Fruit fly (Drosophila melanogaster) Kc167 (cell line): ENCODE results near the gene CG31076.

Experiments used
- Myc ChIP-seq: fragments of >200 bp; optimal IDR thresholded peaks from 2 replicates; lab custom pipeline; 2017; ENCODE audit warnings: missing external identifiers
- Sin3A ChIP-seq: fragments of >200 bp; optimal IDR thresholded peaks from 2 replicates; lab custom pipeline; 2018; ENCODE audit warnings: missing external identifiers
- h ChIP-seq: fragments of >200 bp; optimal IDR thresholded peaks from 3 replicates; lab custom pipeline; 2018; ENCODE audit warnings: missing external identifiers
- insv ChIP-seq: fragments of >200 bp; optimal IDR thresholded peaks from 3 replicates; lab custom pipeline; 2018; ENCODE audit warnings: missing external identifiers
- psq ChIP-seq: fragments of >200 bp; optimal IDR thresholded peaks from 2 replicates; lab custom pipeline; 2017; ENCODE audit warnings: missing external identifiers
- ttk ChIP-seq: sonication (Bioruptor generic); optimal IDR thresholded peaks from 2 replicates; lab custom pipeline; 2017; ENCODE audit warnings: missing external identifiers

The CG31076 gene

dm6 chr3R:26994532-26994931 is 4.9 kb upstream of the CG31076 start, which contains the start of gene TwdlC:
TwdlC (plus strand) TSS chr3R:26994832.
- no peak for TF ChIP-seq insv (lab: Kevin White, UChicago)
- no peak for TF ChIP-seq h (lab: Kevin White, UChicago)
- no peak for TF ChIP-seq psq
- no peak for TF ChIP-seq ttk (lab: Kevin White, UChicago)
- no peak for TF ChIP-seq Sin3A (lab: Kevin White, UChicago)
- no peak for TF ChIP-seq Myc (lab: Kevin White, UChicago)

dm6 chr3R:26988412-26988981 is 1.2 kb downstream of the CG31076 start, which contains the start of gene CG31075:
CG31075 (minus strand) TSS chr3R:26988517.
- peak; percentile 54 for TF ChIP-seq psq
- TF ChIP-seq Myc (lab: Kevin White, UChicago): no peak

dm6 chr3R:26987455-26987854 is 2.2 kb downstream of the CG31076 start:
- no peak for TF ChIP-seq h (lab: Kevin White, UChicago)
- TF ChIP-seq psq: no peak
- no peak for TF ChIP-seq insv (lab: Kevin White, UChicago)
- TF ChIP-seq Myc (lab: Kevin White, UChicago): no peak
- no peak for TF ChIP-seq Sin3A (lab: Kevin White, UChicago)
- TF ChIP-seq ttk (lab: Kevin White, UChicago): no peak

- no peak for TF ChIP-seq h (lab: Kevin White, UChicago)
- no peak for TF ChIP-seq Myc (lab: Kevin White, UChicago)
- TF ChIP-seq insv (lab: Kevin White, UChicago): no peak
- TF ChIP-seq Sin3A (lab: Kevin White, UChicago): no peak
Measured at dm6 chr3R:26984437-26984836, 5.2 kb downstream of the CG31076 start.

dm6 chr3R:26982106-26982505 is 7.5 kb downstream of the CG31076 start:
- TF ChIP-seq ttk (lab: Kevin White, UChicago): no peak

- TF ChIP-seq Myc (lab: Kevin White, UChicago) (no peak), Sin3A (lab: Kevin White, UChicago) (no peak), ttk (lab: Kevin White, UChicago) (no peak), insv (lab: Kevin White, UChicago) (no peak), psq (no peak), h (lab: Kevin White, UChicago) (no peak)
Measured at dm6 chr3R:26980282-26980691, 9.4 kb downstream of the CG31076 start.

- TF ChIP-seq ttk (lab: Kevin White, UChicago) (no peak), insv (lab: Kevin White, UChicago) (no peak), Sin3A (lab: Kevin White, UChicago) (no peak), psq (no peak), Myc (lab: Kevin White, UChicago) (no peak), h (lab: Kevin White, UChicago) (no peak)
Measured at dm6 chr3R:26978241-26978640, 11.4 kb downstream of the CG31076 start, which contains the start of the genes CG14253 and CG46313. CG14253 (plus strand) TSS chr3R:26978541. CG46313 (plus strand) TSS chr3R:26978541.

dm6 chr3R:26969743-26970142 is 19.9 kb downstream of the CG31076 start:
- no peak for TF ChIP-seq ttk (lab: Kevin White, UChicago)
- no peak for TF ChIP-seq h (lab: Kevin White, UChicago)
- no peak for TF ChIP-seq Myc (lab: Kevin White, UChicago)
- no peak for TF ChIP-seq Sin3A (lab: Kevin White, UChicago)
- TF ChIP-seq psq: no peak
- TF ChIP-seq insv (lab: Kevin White, UChicago): no peak

- TF ChIP-seq psq (no peak), insv (lab: Kevin White, UChicago) (no peak), Sin3A (lab: Kevin White, UChicago) (no peak), Myc (lab: Kevin White, UChicago) (no peak), ttk (lab: Kevin White, UChicago) (no peak), h (lab: Kevin White, UChicago) (no peak)
Measured at dm6 chr3R:26968823-26969638, 20.6 kb downstream of the CG31076 start.

dm6 chr3R:26968313-26968605 is 21.4 kb downstream of the CG31076 start:
- no peak for TF ChIP-seq h (lab: Kevin White, UChicago)

dm6 chr3R:26967587-26968312 is 21.9 kb downstream of the CG31076 start:
- no peak for TF ChIP-seq h (lab: Kevin White, UChicago)
- no peak for TF ChIP-seq insv (lab: Kevin White, UChicago)
- no peak for TF ChIP-seq Myc (lab: Kevin White, UChicago)
- no peak for TF ChIP-seq ttk (lab: Kevin White, UChicago)
- no peak for TF ChIP-seq psq
- TF ChIP-seq Sin3A (lab: Kevin White, UChicago): no peak

- TF ChIP-seq Sin3A (lab: Kevin White, UChicago): no peak
- TF ChIP-seq h (lab: Kevin White, UChicago): no peak
- TF ChIP-seq Myc (lab: Kevin White, UChicago): no peak
- no peak for TF ChIP-seq psq
- TF ChIP-seq ttk (lab: Kevin White, UChicago): no peak
- no peak for TF ChIP-seq insv (lab: Kevin White, UChicago)
Measured at dm6 chr3R:26966794-26967323, 22.8 kb downstream of the CG31076 start, which contains the start of gene CG5521. CG5521 (plus strand) TSS chr3R:26966930.
